Fruit fly (Drosophila melanogaster): ENCODE data around the gene RecQ5.

- TF ChIP-seq Sox102F (GFP tag; optimal IDR thresholded peaks at IDR 0.05) = no peak
- TF ChIP-seq GATAe (GFP tag; conservative IDR thresholded peaks at IDR 0.05) = no peak
Measured at dm6 chr3L:14617511-14618217, 14.2 kb downstream of the RecQ5 start.
